Fruit fly (Drosophila melanogaster) whole organism, embryonic: ENCODE measurements around the gene Pxd.

ENCODE experiments used
- BtbVII ChIP-seq: fragments of 200-800 bp; sonication (Bioruptor generic); optimal IDR thresholded peaks from 3 replicates; lab custom pipeline; 2017; ENCODE audit warnings: missing biosample characterization, mild to moderate bottlenecking, missing genetic modification characterization
- CG11696 ChIP-seq: fragments of 200-800 bp; sonication (Bioruptor generic); IDR thresholded peaks from 2 replicates; pipeline ENCODE4 v1.3.6; 2022; ENCODE audit warnings: missing biosample characterization, missing genetic modification characterization
- CG13123 ChIP-seq: fragments of 200-800 bp; sonication (Bioruptor generic); optimal IDR thresholded peaks from 2 replicates; lab custom pipeline; 2016; ENCODE audit warnings: missing biosample characterization, missing genetic modification characterization
- CG15269 ChIP-seq: fragments of 200-800 bp; sonication (Bioruptor generic); optimal IDR thresholded peaks from 2 replicates; lab custom pipeline; 2018; ENCODE audit warnings: missing biosample characterization, mild to moderate bottlenecking, missing genetic modification characterization, moderate library complexity
- CG15601 ChIP-seq: fragments of 200-800 bp; sonication (Bioruptor generic); optimal IDR thresholded peaks from 3 replicates; lab custom pipeline; 2019; ENCODE audit warnings: missing biosample characterization, mild to moderate bottlenecking, missing genetic modification characterization, moderate library complexity
- CG2889 ChIP-seq: fragments of 200-800 bp; sonication (Bioruptor generic); IDR thresholded peaks from 3 replicates; pipeline ENCODE4 v1.3.6; 2022; ENCODE audit warnings: missing biosample characterization, missing genetic modification characterization
- CG32767 ChIP-seq: fragments of 200-800 bp; sonication (Bioruptor generic); IDR thresholded peaks from 2 replicates; pipeline ENCODE4 v1.3.6; 2022; ENCODE audit warnings: missing biosample characterization, missing genetic modification characterization
- CG34224 ChIP-seq: fragments of 200-800 bp; sonication (Bioruptor generic); IDR thresholded peaks from 3 replicates; pipeline ENCODE4 v1.3.6; 2022; ENCODE audit warnings: missing biosample characterization, missing genetic modification characterization; ENCODE audit not compliant: partially characterized antibody
- CG4360 ChIP-seq: fragments of 200-800 bp; sonication (Bioruptor generic); IDR thresholded peaks from 2 replicates; pipeline ENCODE4 v1.3.6; 2022; ENCODE audit warnings: missing biosample characterization, missing genetic modification characterization
- CG6765 ChIP-seq: fragments of 200-800 bp; sonication (Bioruptor generic); optimal IDR thresholded peaks from 3 replicates; lab custom pipeline; 2017; ENCODE audit warnings: missing biosample characterization, mild to moderate bottlenecking, missing genetic modification characterization
- CG6791 ChIP-seq: fragments of 200-800 bp; sonication (Bioruptor generic); IDR thresholded peaks from 3 replicates; pipeline ENCODE4 v1.3.6; 2022; ENCODE audit warnings: missing biosample characterization, missing genetic modification characterization; ENCODE audit not compliant: partially characterized antibody
- CG7963 ChIP-seq: fragments of 200-800 bp; sonication (Bioruptor generic); IDR thresholded peaks from 3 replicates; pipeline ENCODE4 v1.3.6; 2022; ENCODE audit warnings: missing biosample characterization, missing genetic modification characterization; ENCODE audit not compliant: partially characterized antibody
- CTCF ChIP-seq: fragments of 200-800 bp; sonication (Bioruptor generic); optimal IDR thresholded peaks from 2 replicates; lab custom pipeline; 2017; ENCODE audit warnings: missing biosample characterization, mild to moderate bottlenecking, missing genetic modification characterization, moderate library complexity
- Eip74EF ChIP-seq, 2 experiments: fragments of 200-800 bp in 1 of 2; fragments of >200 bp in 1 of 2; sonication (Bioruptor generic) in 1 of 2; optimal IDR thresholded peaks; 2 replicates each; lab custom pipeline; 2017 to 2019; ENCODE audit warnings: missing biosample characterization in 2 of 2, missing genetic modification characterization in 2 of 2, mild to moderate bottlenecking in 1 of 2, moderate library complexity in 1 of 2
- Elba2 ChIP-seq: fragments of 200-800 bp; sonication (Bioruptor generic); optimal IDR thresholded peaks from 3 replicates; lab custom pipeline; 2016; ENCODE audit warnings: missing biosample characterization, missing genetic modification characterization
- HHEX ChIP-seq: fragments of 200-800 bp; sonication (Bioruptor generic); optimal IDR thresholded peaks from 3 replicates; lab custom pipeline; 2017; ENCODE audit warnings: missing biosample characterization, mild to moderate bottlenecking, missing genetic modification characterization, missing genetic modification reagents
- Lhr ChIP-seq: fragments of 200-800 bp; sonication (Bioruptor generic); optimal IDR thresholded peaks from 3 replicates; lab custom pipeline; 2017; ENCODE audit warnings: mild to moderate bottlenecking, missing biosample characterization, missing genetic modification reagents, missing genetic modification characterization
- Nf-YB ChIP-seq: fragments of 200-800 bp; sonication (Bioruptor generic); optimal IDR thresholded peaks from 3 replicates; lab custom pipeline; 2019; ENCODE audit warnings: missing biosample characterization, mild to moderate bottlenecking, missing genetic modification characterization, moderate library complexity
- Nf-YC ChIP-seq: fragments of 200-800 bp; optimal IDR thresholded peaks from 3 replicates; lab custom pipeline; 2019; ENCODE audit warnings: missing biosample characterization, mild to moderate bottlenecking, missing genetic modification characterization, moderate library complexity
- Usf ChIP-seq: fragments of 200-800 bp; sonication (Bioruptor generic); optimal IDR thresholded peaks from 2 replicates; lab custom pipeline; 2017; ENCODE audit warnings: missing genotype, missing biosample characterization, missing genetic modification characterization
- amos ChIP-seq: fragments of 200-800 bp; sonication (Bioruptor generic); IDR thresholded peaks from 2 replicates; pipeline ENCODE4 v1.3.6; 2022; ENCODE audit warnings: missing biosample characterization, missing genetic modification characterization; ENCODE audit not compliant: partially characterized antibody
- bbx ChIP-seq: fragments of 200-800 bp; sonication (Bioruptor generic); IDR thresholded peaks from 2 replicates; pipeline ENCODE4 v1.3.6; 2022; ENCODE audit warnings: missing biosample characterization, missing genetic modification characterization; ENCODE audit not compliant: partially characterized antibody
- cad ChIP-seq: fragments of >200 bp; optimal IDR thresholded peaks from 2 replicates; lab custom pipeline; 2017; ENCODE audit warnings: missing biosample characterization, missing genetic modification characterization
- chn ChIP-seq: fragments of 200-800 bp; sonication (Bioruptor generic); optimal IDR thresholded peaks from 2 replicates; lab custom pipeline; 2016; ENCODE audit warnings: missing biosample characterization, missing genetic modification characterization
- corto ChIP-seq: fragments of 200-800 bp; sonication (Bioruptor generic); optimal IDR thresholded peaks from 2 replicates; lab custom pipeline; 2016; ENCODE audit warnings: missing biosample characterization, mild to moderate bottlenecking, missing genetic modification characterization, moderate library complexity
- dmrt99B ChIP-seq: fragments of 200-800 bp; sonication (Bioruptor generic); optimal IDR thresholded peaks from 2 replicates; lab custom pipeline; 2018; ENCODE audit warnings: missing biosample characterization, mild to moderate bottlenecking, missing genetic modification characterization, moderate library complexity
- ewg ChIP-seq: fragments of 200-800 bp; sonication (Bioruptor generic); optimal IDR thresholded peaks from 3 replicates; lab custom pipeline; 2017; ENCODE audit warnings: mild to moderate bottlenecking, missing biosample characterization, missing genetic modification reagents, missing genetic modification characterization
- fd96Cb ChIP-seq: fragments of 200-800 bp; sonication (Bioruptor generic); optimal IDR thresholded peaks from 2 replicates; lab custom pipeline; 2018; ENCODE audit warnings: missing biosample characterization, mild to moderate bottlenecking, missing genetic modification characterization, moderate library complexity
- gro ChIP-seq: fragments of 200-800 bp; sonication (Bioruptor generic); optimal IDR thresholded peaks from 2 replicates; lab custom pipeline; 2016; ENCODE audit warnings: missing biosample characterization, missing genetic modification characterization
- knrl ChIP-seq: fragments of 200-800 bp; sonication (Bioruptor generic); IDR thresholded peaks from 3 replicates; pipeline ENCODE4 v1.3.6; 2022; ENCODE audit warnings: missing biosample characterization, missing genetic modification characterization; ENCODE audit not compliant: partially characterized antibody
- lov ChIP-seq, 2 experiments: fragments of 200-800 bp in 1 of 2; fragments of >200 bp in 1 of 2; sonication (Bioruptor generic) in 1 of 2; IDR thresholded peaks in 1 of 2; optimal IDR thresholded peaks in 1 of 2; 2 replicates in 1 of 2; 3 replicates in 1 of 2; pipeline versions ENCODE4 v1.3.6 to Lab custom; 2017 to 2022; ENCODE audit warnings: missing biosample characterization in 1 of 2, missing genetic modification characterization in 1 of 2
- nerfin-1 ChIP-seq: fragments of 200-800 bp; sonication (Bioruptor generic); optimal IDR thresholded peaks from 3 replicates; lab custom pipeline; 2019; ENCODE audit warnings: missing biosample characterization, mild to moderate bottlenecking, missing genetic modification characterization, moderate library complexity
- onecut ChIP-seq: fragments of 200-800 bp; sonication (Bioruptor generic); IDR thresholded peaks from 2 replicates; pipeline ENCODE4 v1.3.6; 2022; ENCODE audit warnings: missing biosample characterization, missing genetic modification characterization
- pzg ChIP-seq: fragments of 200-800 bp; sonication (Bioruptor generic); optimal IDR thresholded peaks from 3 replicates; lab custom pipeline; 2018; ENCODE audit warnings: missing biosample characterization, mild to moderate bottlenecking, missing genetic modification characterization, moderate library complexity
- sens ChIP-seq: fragments of 200-800 bp; sonication (Bioruptor generic); peaks from one replicate; lab custom pipeline; 2016; ENCODE audit warnings: missing biosample characterization, missing genetic modification characterization
- seq ChIP-seq: fragments of 200-800 bp; sonication (Bioruptor generic); IDR thresholded peaks from 2 replicates; pipeline ENCODE4 v1.3.6; 2022; ENCODE audit warnings: missing biosample characterization, missing genetic modification characterization
- trh ChIP-seq: fragments of 200-800 bp; sonication (Bioruptor generic); optimal IDR thresholded peaks from 2 replicates; lab custom pipeline; 2016; ENCODE audit warnings: missing biosample characterization, missing genetic modification characterization
- wor ChIP-seq: fragments of 200-800 bp; sonication (Bioruptor generic); IDR thresholded peaks from 2 replicates; pipeline ENCODE4 v1.3.6; 2022; ENCODE audit warnings: missing biosample characterization, missing genetic modification characterization

Gene Pxd

DNA sequence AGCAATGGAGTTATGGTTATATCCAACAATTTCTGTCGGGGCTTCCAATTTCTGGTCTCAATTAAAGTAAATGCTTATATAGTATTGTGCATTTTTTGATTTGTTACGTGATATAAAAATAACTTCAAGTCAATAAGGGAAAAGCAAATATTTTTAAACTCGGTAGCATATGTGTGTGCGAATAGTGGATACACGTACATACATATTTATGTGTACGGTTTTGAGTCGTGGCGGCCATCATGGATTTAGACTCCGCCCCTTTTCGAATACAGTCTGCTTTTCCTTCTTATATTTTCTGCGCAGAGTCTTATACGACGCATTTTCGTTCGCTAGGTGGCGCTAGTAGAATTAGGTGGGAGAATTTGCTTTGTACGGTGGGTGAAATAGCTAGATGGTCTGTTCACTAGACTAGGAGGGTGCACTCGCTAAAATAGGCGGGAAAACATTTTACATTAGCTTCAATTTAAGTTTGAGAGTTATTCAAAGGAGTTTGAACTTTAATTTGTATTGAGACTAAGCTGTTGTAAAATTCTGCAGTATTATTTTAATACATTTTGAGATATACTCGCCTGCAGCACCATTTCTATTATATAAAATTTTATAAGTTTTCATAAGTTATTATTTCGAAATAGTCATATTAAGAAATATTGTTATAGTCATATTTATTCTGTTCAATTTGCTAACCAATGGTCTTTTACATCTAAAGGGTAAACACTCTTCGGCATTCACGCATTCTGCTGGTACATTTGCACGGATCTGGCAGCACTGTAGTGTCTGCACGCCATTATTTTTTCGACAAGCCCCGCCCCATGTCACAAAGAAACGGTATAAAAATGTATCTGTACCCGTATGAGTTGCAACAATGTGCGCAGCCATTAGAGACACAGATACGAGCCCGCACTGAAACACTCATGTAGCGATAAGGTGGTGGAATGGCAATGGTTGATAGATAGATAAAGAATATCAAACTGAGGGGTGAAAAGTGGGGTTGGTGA lies 44.7 kb upstream of the Pxd start (continued):
- TF ChIP-seq CG11696 (GFP tag; lab: Robert Waterston, UW) (peak; percentile 15; the same call in 1 of the 2 replicates), CG15601 (tag; lab: Kevin White, UChicago) (peak; percentile 74), HHEX (GFP tag; lab: Kevin White, UChicago) (no peak), lov (optimal IDR thresholded peaks at IDR 0.05; lab: Kevin White, UChicago) (no peak), lov (GFP tag; IDR thresholded peaks at IDR 0.05; lab: Robert Waterston, UW) (0 out of 3 replicates have a peak, but pooled peaks have one; percentile 37), wor (GFP tag; lab: Robert Waterston, UW) (no peak), CG4360 (GFP tag; lab: Robert Waterston, UW) (0 out of 2 replicates have a peak, but pooled peaks have one; percentile 29)

DNA sequence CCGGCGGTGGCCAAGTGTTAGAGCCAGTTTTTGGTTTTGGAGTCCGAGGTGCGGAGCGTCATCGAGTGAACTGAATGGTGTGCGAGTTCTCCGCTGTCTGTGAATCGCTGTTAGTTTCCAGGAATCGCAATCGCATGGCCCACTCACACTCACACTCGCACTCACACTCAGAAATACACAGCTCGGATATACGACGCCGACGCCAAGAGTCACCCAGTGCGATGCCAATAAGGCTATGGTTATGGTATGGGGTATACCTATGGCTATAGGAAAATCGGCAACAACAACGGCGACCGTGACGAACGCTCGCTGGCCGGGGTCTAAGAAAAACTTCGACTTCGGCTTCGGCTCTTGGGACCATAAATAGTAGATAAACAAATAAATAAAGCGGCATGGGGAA lies 42.2 kb upstream of the Pxd start, which contains the start of gene Abd-B:
Gene Abd-B, minus strand, starts transcription at position 101 of the 400 bp plus-strand sequence.
- TF ChIP-seq Elba2 = peak; percentile 41
- TF ChIP-seq CG15269 (tag; lab: Kevin White, UChicago) = no peak
- TF ChIP-seq, all 482 proteins: peak for 1

DNA sequence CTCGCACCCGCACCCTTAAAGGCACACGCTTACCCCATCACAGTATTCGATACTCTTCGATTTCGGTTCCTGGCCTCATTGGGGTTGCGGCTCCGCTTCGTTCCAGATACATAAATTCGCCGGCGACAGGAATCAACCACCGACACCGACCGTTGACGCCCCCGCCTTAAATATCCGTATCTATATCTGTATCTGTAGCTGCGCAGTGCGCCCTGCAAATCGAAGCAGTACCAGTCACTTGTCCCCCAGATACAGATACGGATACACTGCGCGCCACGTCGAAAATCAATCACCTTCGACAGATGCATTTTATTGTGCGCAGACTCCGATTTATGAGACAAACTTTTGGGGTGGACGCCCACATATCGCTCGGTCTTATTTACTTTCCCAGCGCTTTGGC lies 41.8 kb upstream of the Pxd start:
- TF ChIP-seq Nf-YC (tag; lab: Kevin White, UChicago) (peak; percentile 64), lov (optimal IDR thresholded peaks at IDR 0.05; lab: Kevin White, UChicago) (no peak), lov (GFP tag; IDR thresholded peaks at IDR 0.05; lab: Robert Waterston, UW) (0 out of 3 replicates have a peak, but pooled peaks have one; percentile 38), CG7963 (GFP tag; lab: Robert Waterston, UW) (no peak), gro (GFP tag; lab: Kevin White, UChicago) (no peak), Nf-YB (GFP tag; lab: Kevin White, UChicago) (peak; percentile 53), ewg (GFP tag; lab: Kevin White, UChicago) (peak; percentile 73), CG34224 (GFP tag; lab: Robert Waterston, UW) (no peak), onecut (GFP tag; lab: Robert Waterston, UW) (peak; percentile 28; the same call in 1 of the 2 replicates), seq (0 out of 2 replicates have a peak, but pooled peaks have one; percentile 18), CG32767 (GFP tag; lab: Robert Waterston, UW) (peak; percentile 51; the same call in 1 of the 2 replicates)

DNA sequence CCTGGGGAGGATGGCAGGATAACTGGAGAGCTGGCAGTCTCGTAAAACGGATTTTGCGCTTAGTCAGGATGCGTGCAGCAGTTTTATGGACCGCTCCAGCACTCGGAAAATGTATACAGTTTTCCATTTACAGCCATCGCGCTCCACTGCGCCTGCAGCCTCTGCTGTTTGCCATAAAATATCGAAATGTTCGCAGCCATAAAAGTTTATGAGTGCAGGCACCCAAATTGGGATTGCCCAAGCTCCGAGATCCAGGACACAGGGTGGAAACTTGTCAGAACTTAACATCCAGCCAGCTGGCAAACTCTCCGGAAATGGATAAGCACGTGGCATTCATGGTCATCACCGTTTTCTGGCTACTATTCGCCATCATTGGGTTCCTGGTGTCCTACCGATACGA lies 39.5 kb upstream of the Pxd start, which contains the start of gene VhaM9.7-d:
Gene VhaM9.7-d, plus strand, starts transcription at position 301 of the 400 bp plus-strand sequence.
- TF ChIP-seq cad (GFP tag; lab: Kevin White, UChicago) (peak; percentile 13), corto (GFP tag; lab: Kevin White, UChicago) (no peak), sens (GFP tag; lab: Kevin White, UChicago) (peak; percentile 44)

DNA sequence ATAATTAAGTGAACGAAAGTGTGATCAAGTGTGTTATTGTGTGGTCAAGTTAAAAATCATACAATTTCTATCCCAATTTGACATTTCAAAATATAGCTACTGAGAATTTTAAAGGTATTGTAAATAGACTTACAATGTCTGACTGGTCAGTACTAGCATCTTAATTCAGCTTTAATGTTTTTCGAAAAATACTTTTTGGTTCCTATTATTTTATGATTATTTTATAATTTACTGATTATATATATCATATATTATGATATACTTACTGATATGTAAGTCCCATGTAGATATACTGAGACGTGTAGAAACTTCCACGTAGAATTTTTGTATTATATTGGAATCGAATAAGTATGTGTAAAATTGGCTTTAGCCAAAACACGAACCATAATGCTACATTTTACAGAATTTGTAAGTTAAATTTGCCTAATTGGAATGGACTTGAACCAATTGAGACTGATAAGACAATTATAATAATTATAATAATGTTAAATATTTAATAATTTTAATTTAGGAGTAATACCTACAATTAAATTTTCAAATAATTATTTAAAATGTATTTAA lies 36.6 kb upstream of the Pxd start, which contains the start of gene Actn3:
Gene Actn3, minus strand, starts transcription at position 51 of the 561 bp plus-strand sequence.
- TF ChIP-seq pzg (no peak), amos (GFP tag; lab: Robert Waterston, UW) (peak; percentile 69), BtbVII (GFP tag; lab: Kevin White, UChicago) (no peak), Usf (GFP tag; lab: Kevin White, UChicago) (no peak), CG2889 (GFP tag; lab: Robert Waterston, UW) (no peak), dmrt99B (tag; lab: Kevin White, UChicago) (no peak), CG13123 (no peak), nerfin-1 (no peak), bbx (0 out of 2 replicates have a peak, but pooled peaks have one; percentile 38), CG6791 (GFP tag; lab: Robert Waterston, UW) (0 out of 3 replicates have a peak, but pooled peaks have one; percentile 39), corto (GFP tag; lab: Kevin White, UChicago) (no peak), CG6765 (GFP tag; lab: Kevin White, UChicago) (no peak), CG4360 (GFP tag; lab: Robert Waterston, UW) (no peak), chn (GFP tag; lab: Kevin White, UChicago) (no peak), CTCF (peak; percentile 81), trh (GFP tag; lab: Kevin White, UChicago) (no peak), Eip74EF (GFP tag; optimal IDR thresholded peaks at IDR 0.05; lab: Kevin White, UChicago) (no peak), knrl (peak; percentile 67), Lhr (GFP tag; lab: Kevin White, UChicago) (no peak), fd96Cb (tag; lab: Kevin White, UChicago) (no peak)
